Fruit fly (Drosophila melanogaster) whole organism, embryonic: ENCODE results near the gene Trpgamma.

ENCODE experiments used
- B-H1 ChIP-seq: fragments of 200-800 bp; sonication (Bioruptor generic); IDR thresholded peaks from 3 replicates; pipeline ENCODE4 v1.3.6; 2022; ENCODE audit warnings: missing biosample characterization, missing genetic modification characterization
- C15 ChIP-seq: fragments of 200-800 bp; sonication (Bioruptor generic); IDR thresholded peaks from 3 replicates; pipeline ENCODE4 v1.3.6; 2022; ENCODE audit warnings: missing biosample characterization, missing genetic modification characterization
- CG10462 ChIP-seq: fragments of 200-800 bp; sonication (Bioruptor generic); optimal IDR thresholded peaks from 2 replicates; lab custom pipeline; 2016; ENCODE audit warnings: missing biosample characterization, missing genetic modification characterization
- CG12236 ChIP-seq: fragments of 200-800 bp; sonication (Bioruptor generic); optimal IDR thresholded peaks from 2 replicates; lab custom pipeline; 2016; ENCODE audit warnings: missing biosample characterization, missing genetic modification characterization
- CG13123 ChIP-seq: fragments of 200-800 bp; sonication (Bioruptor generic); optimal IDR thresholded peaks from 2 replicates; lab custom pipeline; 2016; ENCODE audit warnings: missing biosample characterization, missing genetic modification characterization
- CG14965 ChIP-seq: fragments of 200-800 bp; sonication (Bioruptor generic); optimal IDR thresholded peaks from 2 replicates; lab custom pipeline; 2016; ENCODE audit warnings: missing biosample characterization, missing genetic modification characterization, borderline replicate concordance
- CG17912 ChIP-seq: fragments of 200-800 bp; sonication (Bioruptor generic); optimal IDR thresholded peaks from 2 replicates; lab custom pipeline; 2018; ENCODE audit warnings: missing biosample characterization, mild to moderate bottlenecking, missing genetic modification characterization
- CG18011 ChIP-seq: fragments of 200-800 bp; sonication (Bioruptor generic); optimal IDR thresholded peaks from 2 replicates; lab custom pipeline; 2017; ENCODE audit warnings: missing biosample characterization, missing genetic modification characterization, mild to moderate bottlenecking, moderate library complexity, missing genotype
- CG18599 ChIP-seq: fragments of 200-800 bp; sonication (Bioruptor generic); optimal IDR thresholded peaks from 3 replicates; lab custom pipeline; 2017; ENCODE audit warnings: missing biosample characterization, missing genetic modification characterization, mild to moderate bottlenecking, moderate library complexity, missing genetic modification reagents
- CG2129 ChIP-seq: fragments of 200-800 bp; sonication (Bioruptor generic); IDR thresholded peaks from 2 replicates; pipeline ENCODE4 v1.3.6; 2022; ENCODE audit warnings: missing biosample characterization, missing genetic modification characterization; ENCODE audit not compliant: partially characterized antibody
- CG2678 ChIP-seq: fragments of 200-800 bp; sonication (Bioruptor generic); optimal IDR thresholded peaks from 3 replicates; lab custom pipeline; 2019; ENCODE audit warnings: missing biosample characterization, mild to moderate bottlenecking, missing genetic modification characterization, moderate library complexity
- CG34376 ChIP-seq: fragments of 200-800 bp; sonication (Bioruptor generic); optimal IDR thresholded peaks from 2 replicates; lab custom pipeline; 2018; ENCODE audit warnings: missing biosample characterization, mild to moderate bottlenecking, missing genetic modification characterization
- CG3838 ChIP-seq: fragments of 200-800 bp; sonication (Bioruptor generic); optimal IDR thresholded peaks from 3 replicates; lab custom pipeline; 2016; ENCODE audit warnings: missing biosample characterization, missing genetic modification characterization
- CG5180 ChIP-seq: fragments of 200-800 bp; sonication (Bioruptor generic); optimal IDR thresholded peaks from 3 replicates; lab custom pipeline; 2017; ENCODE audit warnings: missing biosample characterization, missing genetic modification characterization, mild to moderate bottlenecking, moderate library complexity, missing genetic modification reagents
- CG5245 ChIP-seq: fragments of 200-800 bp; sonication (Bioruptor generic); optimal IDR thresholded peaks from 3 replicates; lab custom pipeline; 2016; ENCODE audit warnings: missing biosample characterization, missing genetic modification characterization
- CG6791 ChIP-seq: fragments of 200-800 bp; sonication (Bioruptor generic); IDR thresholded peaks from 3 replicates; pipeline ENCODE4 v1.3.6; 2022; ENCODE audit warnings: missing biosample characterization, missing genetic modification characterization; ENCODE audit not compliant: partially characterized antibody
- CG8359 ChIP-seq: fragments of 200-800 bp; sonication (Bioruptor generic); optimal IDR thresholded peaks from 2 replicates; lab custom pipeline; 2017; ENCODE audit warnings: missing biosample characterization, mild to moderate bottlenecking, missing genetic modification characterization, borderline replicate concordance
- CG8765 ChIP-seq: fragments of 200-800 bp; sonication (Bioruptor generic); IDR thresholded peaks from 2 replicates; pipeline ENCODE4 v1.3.6; 2022; ENCODE audit warnings: missing biosample characterization, missing genetic modification characterization
- Dad ChIP-seq: fragments of 200-800 bp; sonication (Bioruptor generic); optimal IDR thresholded peaks from 3 replicates; lab custom pipeline; 2016; ENCODE audit warnings: missing biosample characterization, missing genetic modification characterization
- Dip2 ChIP-seq: fragments of 200-800 bp; sonication (Bioruptor generic); IDR thresholded peaks from 2 replicates; pipeline ENCODE4 v1.3.6; 2022; ENCODE audit warnings: missing biosample characterization, missing genetic modification characterization
- Eip74EF ChIP-seq, 2 experiments: fragments of 200-800 bp in 1 of 2; fragments of >200 bp in 1 of 2; sonication (Bioruptor generic) in 1 of 2; optimal IDR thresholded peaks; 2 replicates each; lab custom pipeline; 2017 to 2019; ENCODE audit warnings: missing biosample characterization in 2 of 2, missing genetic modification characterization in 2 of 2, mild to moderate bottlenecking in 1 of 2, moderate library complexity in 1 of 2
- Ets65A ChIP-seq: fragments of 200-800 bp; sonication (Bioruptor generic); peaks from one replicate; lab custom pipeline; 2016; ENCODE audit warnings: missing biosample characterization, missing genetic modification characterization
- HLHmδ ChIP-seq: fragments of 200-800 bp; sonication (Bioruptor generic); optimal IDR thresholded peaks from 2 replicates; lab custom pipeline; 2018; ENCODE audit warnings: missing biosample characterization, mild to moderate bottlenecking, missing genetic modification characterization, moderate library complexity
- Jarid2 ChIP-seq: fragments of 200-800 bp; sonication (Bioruptor generic); optimal IDR thresholded peaks from 3 replicates; lab custom pipeline; 2017; ENCODE audit warnings: mild to moderate bottlenecking, missing biosample characterization, missing genetic modification reagents, missing genetic modification characterization
- Oaz ChIP-seq: fragments of 200-800 bp; sonication (Bioruptor generic); IDR thresholded peaks from 2 replicates; pipeline ENCODE4 v1.3.6; 2022; ENCODE audit warnings: missing biosample characterization, missing genetic modification characterization
- Rfx ChIP-seq: fragments of 200-800 bp; sonication (Bioruptor generic); IDR thresholded peaks from 2 replicates; pipeline ENCODE4 v1.3.6; 2022; ENCODE audit warnings: missing biosample characterization, missing genetic modification characterization
- Side ChIP-seq: fragments of 200-800 bp; sonication (Bioruptor generic); optimal IDR thresholded peaks from 2 replicates; lab custom pipeline; 2016; ENCODE audit warnings: missing biosample characterization, missing genetic modification characterization
- Sin3A ChIP-seq: fragments of >200 bp; optimal IDR thresholded peaks from 2 replicates; lab custom pipeline; 2018
- Usf ChIP-seq: fragments of 200-800 bp; sonication (Bioruptor generic); optimal IDR thresholded peaks from 2 replicates; lab custom pipeline; 2017; ENCODE audit warnings: missing genotype, missing biosample characterization, missing genetic modification characterization
- ab ChIP-seq: fragments of 200-800 bp; sonication (Bioruptor generic); optimal IDR thresholded peaks from 2 replicates; lab custom pipeline; 2016; ENCODE audit warnings: missing biosample characterization, missing genetic modification characterization
- bcd ChIP-seq: fragments of 200-800 bp; sonication (Bioruptor generic); optimal IDR thresholded peaks from 2 replicates; lab custom pipeline; 2017; ENCODE audit warnings: missing biosample characterization, mild to moderate bottlenecking, missing genetic modification characterization
- btn ChIP-seq: fragments of 200-800 bp; sonication (Bioruptor generic); optimal IDR thresholded peaks from 2 replicates; lab custom pipeline; 2016; ENCODE audit warnings: missing biosample characterization, missing genetic modification characterization
- caup ChIP-seq: fragments of 200-800 bp; sonication (Bioruptor generic); optimal IDR thresholded peaks from 3 replicates; lab custom pipeline; 2017; ENCODE audit warnings: missing biosample characterization, mild to moderate bottlenecking, missing genetic modification characterization, moderate library complexity; ENCODE audit not compliant: severe bottlenecking
- chinmo ChIP-seq: fragments of 200-800 bp; sonication (Bioruptor generic); IDR thresholded peaks from 4 replicates; pipeline ENCODE4 v1.3.6; 2022; ENCODE audit warnings: missing biosample characterization, missing genetic modification characterization; ENCODE audit not compliant: partially characterized antibody
- dan ChIP-seq: fragments of 200-800 bp; sonication (Bioruptor generic); IDR thresholded peaks from 2 replicates; pipeline ENCODE4 v1.3.6; 2022; ENCODE audit warnings: missing biosample characterization, missing genetic modification characterization
- danr ChIP-seq: fragments of 200-800 bp; sonication (Bioruptor generic); IDR thresholded peaks from 2 replicates; pipeline ENCODE4 v1.3.6; 2022; ENCODE audit warnings: missing biosample characterization, missing genetic modification characterization
- esg ChIP-seq: fragments of 200-800 bp; sonication (Bioruptor generic); conservative IDR thresholded peaks from 2 replicates; pipeline ENCODE4 v1.3.6; 2022; ENCODE audit warnings: missing biosample characterization, missing genetic modification characterization
- fu2 ChIP-seq: fragments of 200-800 bp; sonication (Bioruptor generic); optimal IDR thresholded peaks from 2 replicates; lab custom pipeline; 2016; ENCODE audit warnings: missing biosample characterization, missing genetic modification characterization
- hbn ChIP-seq: fragments of 200-800 bp; sonication (Bioruptor generic); IDR thresholded peaks from 2 replicates; pipeline ENCODE4 v1.3.6; 2022; ENCODE audit warnings: missing biosample characterization, missing genetic modification characterization; ENCODE audit not compliant: partially characterized antibody
- inv ChIP-seq: fragments of 200-800 bp; sonication (Bioruptor generic); IDR thresholded peaks from 2 replicates; pipeline ENCODE4 v1.3.6; 2022; ENCODE audit warnings: missing biosample characterization, missing genetic modification characterization; ENCODE audit not compliant: partially characterized antibody
- ken ChIP-seq: fragments of 200-800 bp; sonication (Bioruptor generic); IDR thresholded peaks from 3 replicates; pipeline ENCODE4 v1.3.6; 2022; ENCODE audit warnings: missing biosample characterization, missing genetic modification characterization
- lmd ChIP-seq: fragments of 200-800 bp; sonication (Bioruptor generic); IDR thresholded peaks from 2 replicates; pipeline ENCODE4 v1.3.6; 2022; ENCODE audit warnings: missing biosample characterization, missing genetic modification characterization
- mirr ChIP-seq: fragments of 200-800 bp; sonication (Bioruptor generic); optimal IDR thresholded peaks from 3 replicates; lab custom pipeline; 2018; ENCODE audit warnings: missing biosample characterization, mild to moderate bottlenecking, missing genetic modification characterization
- nom ChIP-seq: fragments of 200-800 bp; sonication (Bioruptor generic); optimal IDR thresholded peaks from 2 replicates; lab custom pipeline; 2017; ENCODE audit warnings: missing biosample characterization, missing genetic modification characterization, mild to moderate bottlenecking, moderate library complexity, missing genetic modification reagents
- pan ChIP-seq, 4 experiments: fragments of >200 bp in 3 of 4; fragments of 200-800 bp in 1 of 4; sonication (Bioruptor generic) in 1 of 4; optimal IDR thresholded peaks in 3 of 4; IDR thresholded peaks in 1 of 4; 2 replicates each; pipeline versions ENCODE4 v1.3.6 to Lab custom; 2017 to 2022; ENCODE audit warnings: missing biosample characterization in 2 of 4, missing genetic modification characterization in 2 of 4, mixed read lengths in 1 of 4
- rib ChIP-seq: fragments of 200-800 bp; sonication (Bioruptor generic); IDR thresholded peaks from 2 replicates; pipeline ENCODE4 v1.3.6; 2022; ENCODE audit warnings: missing biosample characterization, missing genetic modification characterization
- scrt ChIP-seq: fragments of 200-800 bp; sonication (Bioruptor generic); optimal IDR thresholded peaks from 2 replicates; lab custom pipeline; 2018; ENCODE audit warnings: missing biosample characterization, mild to moderate bottlenecking, missing genetic modification characterization, moderate library complexity
- sr ChIP-seq: fragments of 200-800 bp; sonication (Bioruptor generic); IDR thresholded peaks from 3 replicates; pipeline ENCODE4 v1.3.6; 2022; ENCODE audit warnings: missing biosample characterization, missing genetic modification characterization
- toy ChIP-seq: fragments of 200-800 bp; sonication (Bioruptor generic); IDR thresholded peaks from 2 replicates; pipeline ENCODE4 v1.3.6; 2022; ENCODE audit warnings: missing biosample characterization, missing genetic modification characterization
- zen2 ChIP-seq: fragments of 200-800 bp; sonication (Bioruptor generic); IDR thresholded peaks from 3 replicates; pipeline ENCODE4 v1.3.6; 2022; ENCODE audit warnings: missing biosample characterization, missing genetic modification characterization; ENCODE audit not compliant: partially characterized antibody

Gene Trpgamma

DNA sequence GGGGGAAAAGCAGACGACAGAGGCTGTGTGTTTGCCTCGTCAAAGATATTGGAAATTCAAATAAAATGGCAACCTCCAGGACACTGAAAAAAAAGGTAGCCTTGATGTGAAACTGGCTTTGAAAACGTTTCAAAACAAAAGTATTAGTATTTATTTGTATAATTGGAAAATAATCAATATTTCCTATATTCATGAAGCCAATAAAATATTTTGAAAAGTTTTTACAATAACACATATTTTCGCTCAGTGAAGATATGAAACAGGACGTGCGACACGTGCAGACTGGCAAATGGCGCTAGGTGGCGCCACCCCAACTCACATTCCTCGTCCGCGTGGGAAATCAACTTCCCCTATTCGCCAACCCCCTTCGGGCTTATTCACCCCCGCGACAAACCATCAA, 28.7 kb downstream of the Trpgamma start (continued):
- no peak for TF ChIP-seq hbn (GFP tag; lab: Robert Waterston, UW)
- TF ChIP-seq Sin3A (lab: Kevin White, UChicago) = no peak
- no peak for TF ChIP-seq Usf (GFP tag; lab: Kevin White, UChicago)
- TF ChIP-seq CG17912 = no peak
- no peak for TF ChIP-seq ab (GFP tag; lab: Kevin White, UChicago)
- no peak for TF ChIP-seq Side (GFP tag; lab: Kevin White, UChicago)
- no peak for TF ChIP-seq sr (GFP tag; lab: Robert Waterston, UW)
- no peak for TF ChIP-seq dan
- TF ChIP-seq toy (GFP tag; lab: Robert Waterston, UW) = no peak
- no peak for TF ChIP-seq CG10462 (GFP tag; lab: Kevin White, UChicago)
- TF ChIP-seq scrt (GFP tag; lab: Kevin White, UChicago) = peak; percentile 62
- no peak for TF ChIP-seq fu2 (GFP tag; lab: Kevin White, UChicago)
- TF ChIP-seq btn (GFP tag; lab: Kevin White, UChicago) = no peak
- TF ChIP-seq HLHmδ (GFP tag; lab: Kevin White, UChicago) = no peak
- TF ChIP-seq caup (GFP tag; lab: Kevin White, UChicago) = peak; percentile 65
- peak; percentile 58 for TF ChIP-seq lmd (GFP tag; lab: Robert Waterston, UW)
- no peak for TF ChIP-seq mirr (GFP tag; lab: Kevin White, UChicago)
- no peak for TF ChIP-seq CG14965
- TF ChIP-seq chinmo = no peak
- TF ChIP-seq CG6791 (GFP tag; lab: Robert Waterston, UW) = no peak
- TF ChIP-seq B-H1 (GFP tag; lab: Robert Waterston, UW) = no peak
- TF ChIP-seq rib (GFP tag; lab: Robert Waterston, UW) = no peak
- TF ChIP-seq Ets65A = no peak
- no peak for TF ChIP-seq CG12236
- TF ChIP-seq CG18011 = no peak
- peak; percentile 23; the same call in 1 of the 2 replicates for TF ChIP-seq esg (GFP tag; lab: Robert Waterston, UW)
- TF ChIP-seq CG13123 = no peak
- TF ChIP-seq Rfx (GFP tag; lab: Robert Waterston, UW) = peak; percentile 57
- peak; percentile 87 for TF ChIP-seq CG18599
- TF ChIP-seq bcd (GFP tag; lab: Kevin White, UChicago) = peak; percentile 21
- TF ChIP-seq CG2678 = peak; percentile 75
- TF ChIP-seq CG5245 (GFP tag; lab: Kevin White, UChicago) = no peak
- TF ChIP-seq ken = no peak
- no peak for TF ChIP-seq danr (GFP tag; lab: Robert Waterston, UW)
- no peak for TF ChIP-seq Dip2 (GFP tag; lab: Robert Waterston, UW)
- TF ChIP-seq Jarid2 (GFP tag; lab: Kevin White, UChicago) = no peak
- TF ChIP-seq inv (GFP tag; lab: Robert Waterston, UW) = no peak
- peak; percentile 7 for TF ChIP-seq CG34376
- TF ChIP-seq CG8359 (GFP tag; lab: Kevin White, UChicago) = no peak
- TF ChIP-seq CG3838 = no peak
- no peak for TF ChIP-seq zen2 (GFP tag; lab: Robert Waterston, UW)
- no peak for TF ChIP-seq Eip74EF (GFP tag; optimal IDR thresholded peaks at IDR 0.05; lab: Kevin White, UChicago)
- TF ChIP-seq CG2129 (GFP tag; lab: Robert Waterston, UW) = no peak
- TF ChIP-seq Oaz = peak; percentile 27; the same call in 1 of the 2 replicates
- TF ChIP-seq C15 (GFP tag; lab: Robert Waterston, UW) = no peak
- TF ChIP-seq nom (GFP tag; lab: Kevin White, UChicago) = no peak
- no peak for TF ChIP-seq Dad
- TF ChIP-seq CG8765 = no peak
- no peak for TF ChIP-seq pan (optimal IDR thresholded peaks at IDR 0.05; lab: Kevin White, UChicago)
- TF ChIP-seq pan (GFP tag; optimal IDR thresholded peaks at IDR 0.05 in 1 of 2, IDR thresholded peaks at IDR 0.05 in 1 of 2) = peak in 1 of 2 experiments; percentile 47
- TF ChIP-seq CG5180 (GFP tag; lab: Kevin White, UChicago) = no peak
